Fruit fly (Drosophila melanogaster): ENCODE data around the gene run.

The run gene

dm6 chrX:20735910-20736483, 45.5 kb downstream of the run start, which contains the start of gene CG1324:
CG1324 (minus strand) TSS chrX:20735960.
- TF ChIP-seq sage (GFP tag; optimal IDR thresholded peaks at IDR 0.05) (no peak), dmrt93B (GFP tag; optimal IDR thresholded peaks at IDR 0.05) (no peak), CrebA (GFP tag; optimal IDR thresholded peaks at IDR 0.05; ENCODE audit: borderline replicate concordance) (no peak), Myc (optimal IDR thresholded peaks at IDR 0.05) (no peak), CG9705 (GFP tag; optimal IDR thresholded peaks at IDR 0.05) (no peak), Mio (GFP tag; optimal IDR thresholded peaks at IDR 0.05) (no peak), pan (optimal IDR thresholded peaks at IDR 0.05) (no peak), fru (GFP tag; optimal IDR thresholded peaks at IDR 0.05) (no peak), h (GFP tag; optimal IDR thresholded peaks at IDR 0.05) (no peak), psq (GFP tag; optimal IDR thresholded peaks at IDR 0.05) (no peak), lola (GFP tag; optimal IDR thresholded peaks at IDR 0.05) (no peak), rgr (GFP tag; optimal IDR thresholded peaks at IDR 0.05) (no peak), foxo (GFP tag; optimal IDR thresholded peaks at IDR 0.05) (no peak)

dm6 chrX:20739581-20739980, 49.1 kb downstream of the run start:
- no peak for TF ChIP-seq fru (GFP tag; optimal IDR thresholded peaks at IDR 0.05)
- TF ChIP-seq brk (GFP tag; optimal IDR thresholded peaks at IDR 0.05): no peak
- TF ChIP-seq psq (GFP tag; optimal IDR thresholded peaks at IDR 0.05): no peak
- TF ChIP-seq usp (GFP tag; optimal IDR thresholded peaks at IDR 0.05): no peak
- TF ChIP-seq rgr (GFP tag; optimal IDR thresholded peaks at IDR 0.05): no peak
- no peak for TF ChIP-seq Sp1 (GFP tag; optimal IDR thresholded peaks at IDR 0.05)

- TF ChIP-seq dl (GFP tag; optimal IDR thresholded peaks at IDR 0.05; ENCODE audit: insufficient read depth in 1 of 2, partially characterized antibody in 2 of 2) (no peak), Rel (GFP tag; optimal IDR thresholded peaks at IDR 0.05) (no peak), Rel (tag; optimal IDR thresholded peaks at IDR 0.05) (no peak), Dfd (GFP tag; optimal IDR thresholded peaks at IDR 0.05) (no peak), sv (GFP tag; optimal IDR thresholded peaks at IDR 0.05) (no peak), CG9705 (GFP tag; optimal IDR thresholded peaks at IDR 0.05) (no peak), ey (GFP tag; optimal IDR thresholded peaks at IDR 0.05) (no peak), HLH106 (tag; optimal IDR thresholded peaks at IDR 0.05) (no peak), Vsx2 (GFP tag; optimal IDR thresholded peaks at IDR 0.05; ENCODE audit: partially characterized antibody) (no peak), Sp1 (GFP tag; optimal IDR thresholded peaks at IDR 0.05) (no peak), foxo (GFP tag; optimal IDR thresholded peaks at IDR 0.05) (no peak), Hnf4 (GFP tag; optimal IDR thresholded peaks at IDR 0.05) (no peak), Dif (GFP tag; optimal IDR thresholded peaks at IDR 0.05; ENCODE audit: partially characterized antibody) (no peak), woc (GFP tag; optimal IDR thresholded peaks at IDR 0.05) (no peak), jim (GFP tag; optimal IDR thresholded peaks at IDR 0.05) (no peak), Abd-B (GFP tag; optimal IDR thresholded peaks at IDR 0.05) (no peak)
These were observed 55.4 kb downstream of the run start, which contains the start of gene CG15452 for dm6 chrX:20745865-20746264. CG15452 (minus strand) TSS chrX:20745965.

Data from whole organism, wandering third instar larva.